Worm (Caenorhabditis elegans) whole organism, young adult: ENCODE data around the gene R74.2.

ENCODE experiments used
- C17E4.6 ChIP-seq: fragments of 200-800 bp; sonication (Bioruptor generic); IDR thresholded peaks from 2 replicates; pipeline ENCODE4 v1.3.6; 2022; ENCODE audit warnings: missing genetic modification reagents, missing genetic modification characterization, missing compliant biosample characterization
- D2030.7 ChIP-seq: fragments of 200-800 bp; sonication (Bioruptor generic); IDR thresholded peaks from 2 replicates; pipeline ENCODE4 v1.3.6; 2022; ENCODE audit warnings: missing genetic modification reagents, missing genetic modification characterization, missing compliant biosample characterization
- F55B11.4 ChIP-seq: sonication (generic microtip); optimal IDR thresholded peaks from 2 replicates; lab custom pipeline; 2016; ENCODE audit warnings: missing compliant biosample characterization, missing genetic modification characterization, borderline replicate concordance; ENCODE audit not compliant: insufficient read depth
- atf-7 ChIP-seq: sonication (generic microtip); optimal IDR thresholded peaks from 2 replicates; lab custom pipeline; 2017; ENCODE audit warnings: mild to moderate bottlenecking, missing genetic modification characterization, missing compliant biosample characterization
- athp-1 ChIP-seq: sonication (generic microtip); optimal IDR thresholded peaks from 2 replicates; lab custom pipeline; 2017; ENCODE audit warnings: mild to moderate bottlenecking, missing genetic modification characterization, missing compliant biosample characterization
- lin-26 ChIP-seq: fragments of 200-800 bp; sonication (Bioruptor generic); IDR thresholded peaks from 2 replicates; pipeline ENCODE4 v1.3.6; 2022; ENCODE audit warnings: missing genetic modification reagents, missing genetic modification characterization, missing compliant biosample characterization
- madf-3 ChIP-seq: fragments of 200-800 bp; sonication (Bioruptor generic); IDR thresholded peaks from 2 replicates; pipeline ENCODE4 v1.3.6; 2022; ENCODE audit warnings: missing genetic modification reagents, missing genetic modification characterization, missing compliant biosample characterization

The R74.2 gene

DNA sequence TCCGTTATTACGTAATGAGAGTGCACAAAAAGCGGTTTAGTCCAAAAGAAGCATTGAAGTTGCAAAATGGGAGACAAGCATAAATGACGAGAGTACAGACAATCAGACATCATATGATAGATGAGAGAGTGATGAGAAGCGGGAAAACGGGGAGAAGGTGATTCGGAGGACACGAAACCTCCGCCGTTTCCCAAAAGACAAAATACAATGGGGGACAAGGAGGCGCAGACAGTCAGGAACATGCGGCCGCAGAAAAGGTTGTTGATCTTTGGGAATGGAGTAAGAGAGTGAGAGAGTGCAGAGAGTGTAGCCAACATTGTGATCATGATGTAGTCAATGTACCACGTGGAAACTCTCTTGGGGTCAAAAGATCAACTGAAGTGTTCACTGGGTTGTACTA is 49.7 kb downstream of the R74.2 start (continued):
- TF ChIP-seq lin-26 (GFP tag; lab: Robert Waterston, UW) = peak; percentile 57; the same call in 1 of the 2 replicates
- TF ChIP-seq F55B11.4 (tag; lab: Kevin White, UChicago) = no peak
- TF ChIP-seq madf-3 (GFP tag; lab: Robert Waterston, UW) = no peak
- TF ChIP-seq C17E4.6 = no peak
- no peak for TF ChIP-seq athp-1 (tag; lab: Kevin White, UChicago)
- no peak for TF ChIP-seq D2030.7 (GFP tag; lab: Robert Waterston, UW)
- peak; percentile 91 for TF ChIP-seq atf-7 (tag; lab: Kevin White, UChicago)
- TF ChIP-seq, all 124 proteins: peak for 45
